Fruit fly (Drosophila melanogaster): ENCODE data around the gene CG14265.
A peak's percentile ranks its signal among the peaks of the same experiment; 100 is the strongest.

CG14265 gene

DNA sequence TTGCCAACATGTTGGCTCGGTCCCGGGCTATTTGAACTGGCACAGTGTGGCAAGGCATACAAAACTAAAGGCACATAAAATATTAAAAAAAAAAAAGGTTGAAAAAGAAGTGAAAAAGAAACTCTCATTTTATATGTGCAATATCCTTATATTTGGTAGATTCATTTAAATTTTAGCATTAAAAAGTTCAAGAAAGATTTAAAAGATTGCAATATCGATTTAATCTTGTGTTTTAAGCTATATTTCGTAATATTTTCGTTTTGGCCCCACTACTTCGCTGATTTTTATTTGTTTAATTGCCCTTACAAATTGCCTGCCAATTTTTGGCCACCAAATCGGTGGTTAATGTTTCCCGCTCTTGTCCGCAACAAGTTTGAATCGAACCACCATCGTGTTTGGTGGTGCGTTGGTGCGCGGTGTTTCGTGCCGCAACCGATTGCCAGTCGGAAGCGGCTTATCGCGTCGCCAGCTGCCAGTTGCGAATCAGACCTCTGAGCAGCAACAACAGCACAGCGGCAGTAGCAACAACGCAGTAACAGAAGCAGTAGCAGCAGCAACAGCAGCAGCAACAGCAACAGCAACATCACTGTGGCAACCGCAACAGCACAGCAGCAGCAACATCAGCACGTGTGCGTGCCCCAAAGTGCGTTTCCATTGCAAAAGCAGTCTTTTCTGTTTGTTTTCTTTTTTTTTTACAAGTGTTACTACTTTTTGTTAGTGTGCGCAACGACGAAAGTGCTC is 19.3 kb upstream of the CG14265 start (continued):
- TF ChIP-seq CG18011 (GFP tag; optimal IDR thresholded peaks at IDR 0.05) (peak; percentile 89), Hr39 (optimal IDR thresholded peaks at IDR 0.05) (no peak), Jarid2 (GFP tag; optimal IDR thresholded peaks at IDR 0.05) (peak; percentile 78), CG4707 (GFP tag; optimal IDR thresholded peaks at IDR 0.05) (peak; percentile 58), Neu2 (GFP tag; optimal IDR thresholded peaks at IDR 0.05; ENCODE audit: borderline replicate concordance) (peak; percentile 79), Deaf1 (tag; optimal IDR thresholded peaks at IDR 0.05) (peak; percentile 69), CG14965 (GFP tag; optimal IDR thresholded peaks at IDR 0.05; ENCODE audit: borderline replicate concordance) (peak; percentile 51), CG16863 (GFP tag; optimal IDR thresholded peaks at IDR 0.05) (peak; percentile 95), ab (GFP tag; optimal IDR thresholded peaks at IDR 0.05) (peak; percentile 72), CG15479 (GFP tag; optimal IDR thresholded peaks at IDR 0.05) (no peak), fd96Cb (tag; optimal IDR thresholded peaks at IDR 0.05) (peak; percentile 96), CG43689 (GFP tag; IDR thresholded peaks at IDR 0.05) (peak; percentile 76), CG10209 (GFP tag; optimal IDR thresholded peaks at IDR 0.05) (peak; percentile 97), CG5180 (GFP tag; optimal IDR thresholded peaks at IDR 0.05) (peak; percentile 99), CG18262 (tag; optimal IDR thresholded peaks at IDR 0.05) (peak; percentile 90), prd (optimal IDR thresholded peaks at IDR 0.05) (no peak), prd (GFP tag; IDR thresholded peaks at IDR 0.05) (peak; percentile 92), CG2120 (GFP tag; optimal IDR thresholded peaks at IDR 0.05) (peak; percentile 99), ERR (GFP tag; optimal IDR thresholded peaks at IDR 0.05) (peak; percentile 79), Bdp1 (GFP tag; optimal IDR thresholded peaks at IDR 0.05) (peak; percentile 85), CG12942 (GFP tag; optimal IDR thresholded peaks at IDR 0.05) (peak; percentile 88), CG7928 (GFP tag; optimal IDR thresholded peaks at IDR 0.05) (peak; percentile 80), Dll (GFP tag; IDR thresholded peaks at IDR 0.05; ENCODE audit: partially characterized antibody) (no peak), CG2202 (tag; optimal IDR thresholded peaks at IDR 0.05) (peak; percentile 60), tup (GFP tag; optimal IDR thresholded peaks at IDR 0.05) (peak; percentile 76), fu2 (GFP tag; optimal IDR thresholded peaks at IDR 0.05) (peak; percentile 95), Dip2 (GFP tag; IDR thresholded peaks at IDR 0.05) (peak; percentile 37; the same call in 1 of the 2 replicates), CG9932 (GFP tag; IDR thresholded peaks at IDR 0.05) (peak; percentile 93), CG11504 (tag; optimal IDR thresholded peaks at IDR 0.05) (peak; percentile 96), NC2β (GFP tag; optimal IDR thresholded peaks at IDR 0.05) (peak; percentile 87), bcd (GFP tag; optimal IDR thresholded peaks at IDR 0.05) (peak; percentile 97), Side (GFP tag; optimal IDR thresholded peaks at IDR 0.05) (peak; percentile 81), Meics (GFP tag; optimal IDR thresholded peaks at IDR 0.05) (peak; percentile 98), chif (GFP tag; optimal IDR thresholded peaks at IDR 0.05) (peak; percentile 87 to 92), CG7372 (GFP tag; IDR thresholded peaks at IDR 0.05) (peak; percentile 91), CG1647 (GFP tag; optimal IDR thresholded peaks at IDR 0.05) (peak; percentile 90), unc-4 (GFP tag; IDR thresholded peaks at IDR 0.05; ENCODE audit: partially characterized antibody) (no peak), hth (optimal IDR thresholded peaks at IDR 0.05) (no peak), CG42726 (GFP tag; IDR thresholded peaks at IDR 0.05; ENCODE audit: partially characterized antibody) (no peak), vfl (GFP tag; optimal IDR thresholded peaks at IDR 0.05) (peak; percentile 94), knrl (GFP tag; IDR thresholded peaks at IDR 0.05; ENCODE audit: partially characterized antibody) (peak; percentile 33; the same call in 2 of the 3 replicates), CG7745 (tag; optimal IDR thresholded peaks at IDR 0.05) (no peak), grn (GFP tag; optimal IDR thresholded peaks at IDR 0.05) (peak; percentile 18), CG17328 (GFP tag; IDR thresholded peaks at IDR 0.05) (peak; percentile 81), pum (GFP tag; optimal IDR thresholded peaks at IDR 0.05) (peak; percentile 84), Oaz (GFP tag; IDR thresholded peaks at IDR 0.05) (peak; percentile 87), Ssrp (tag; optimal IDR thresholded peaks at IDR 0.05) (peak; percentile 93), pita (GFP tag; optimal IDR thresholded peaks at IDR 0.05) (no peak), nom (GFP tag; optimal IDR thresholded peaks at IDR 0.05) (peak; percentile 70)
